Worm (Caenorhabditis elegans) whole organism, L1 larva: ENCODE measurements around the gene F35C5.1.

Source experiments
- C34B4.2 ChIP-seq: sonication (generic microtip); optimal IDR thresholded peaks from 2 replicates; lab custom pipeline; 2017; ENCODE audit warnings: mild to moderate bottlenecking, missing genetic modification characterization, missing compliant biosample characterization
- F16B12.6 ChIP-seq: fragments of 150-350 bp; optimal IDR thresholded peaks from 2 replicates; lab custom pipeline; 2014; ENCODE audit warnings: missing biosample characterization, missing genetic modification characterization
- alr-1 ChIP-seq: fragments of 200-800 bp; sonication (Bioruptor generic); optimal IDR thresholded peaks from 2 replicates; lab custom pipeline; 2018; ENCODE audit warnings: borderline replicate concordance, mild to moderate bottlenecking, missing genetic modification characterization, missing compliant biosample characterization
- aly-2 ChIP-seq: fragments of 150-350 bp; optimal IDR thresholded peaks from 2 replicates; lab custom pipeline; 2014; ENCODE audit warnings: missing biosample characterization, missing genetic modification characterization
- ama-1 ChIP-seq: fragments of 150-350 bp; optimal IDR thresholded peaks from 2 replicates; lab custom pipeline; 2014
- ceh-63 ChIP-seq: fragments of 200-800 bp; sonication (Bioruptor generic); optimal IDR thresholded peaks from 2 replicates; lab custom pipeline; 2018; ENCODE audit warnings: mild to moderate bottlenecking, missing genetic modification characterization, missing compliant biosample characterization
- ceh-88 ChIP-seq: fragments of 200-800 bp; sonication (Bioruptor generic); IDR thresholded peaks from 2 replicates; pipeline ENCODE4 v1.3.6; 2022; ENCODE audit warnings: missing genetic modification characterization, missing compliant biosample characterization
- dpl-1 ChIP-seq, 3 experiments: fragments of 150-350 bp in 2 of 3; sonication (generic microtip) in 1 of 3; optimal IDR thresholded peaks; 2 replicates each; lab custom pipeline; 2014 to 2017; ENCODE audit warnings: missing biosample characterization in 3 of 3, missing genetic modification characterization in 3 of 3, missing genetic modification reagents in 3 of 3
- efl-1 ChIP-seq, 4 experiments: fragments of 150-350 bp; optimal IDR thresholded peaks in 3 of 4; peaks in 1 of 4; 1 replicate in 1 of 4; 2 replicates in 3 of 4; lab custom pipeline; 2014; ENCODE audit warnings: missing biosample characterization in 2 of 4, missing genetic modification characterization in 2 of 4, missing genetic modification reagents in 2 of 4
- efl-3 ChIP-seq: fragments of 200-800 bp; sonication (Bioruptor generic); optimal IDR thresholded peaks from 2 replicates; lab custom pipeline; 2018; ENCODE audit warnings: mild to moderate bottlenecking, missing genetic modification characterization, missing compliant biosample characterization
- egl-27 ChIP-seq, 2 experiments: fragments of 150-350 bp in 1 of 2; sonication (generic microtip); optimal IDR thresholded peaks; 3 replicates each; lab custom pipeline; 2017 to 2018; ENCODE audit warnings: missing biosample characterization in 2 of 2, missing genetic modification characterization in 2 of 2, missing genetic modification reagents in 2 of 2
- elt-2 ChIP-seq: sonication (generic microtip); optimal IDR thresholded peaks from 2 replicates; lab custom pipeline; 2016; ENCODE audit warnings: missing genetic modification characterization, mild to moderate bottlenecking, inconsistent platforms, missing compliant biosample characterization, missing genetic modification reagents
- elt-3 ChIP-seq, 6 experiments: fragments of 150-350 bp in 1 of 6; sonication (generic microtip); optimal IDR thresholded peaks; 2 replicates each; lab custom pipeline; 2017 to 2018; ENCODE audit warnings: missing biosample characterization in 6 of 6, missing genetic modification characterization in 6 of 6, inconsistent platforms in 1 of 6
- fkh-4 ChIP-seq: sonication (generic microtip); optimal IDR thresholded peaks from 2 replicates; lab custom pipeline; 2016; ENCODE audit warnings: missing compliant biosample characterization, missing genetic modification characterization, borderline replicate concordance
- fkh-8 ChIP-seq: sonication (generic microtip); optimal IDR thresholded peaks from 2 replicates; lab custom pipeline; 2016; ENCODE audit warnings: mild to moderate bottlenecking, missing genetic modification characterization, missing compliant biosample characterization
- hlh-17 ChIP-seq: fragments of 200-800 bp; sonication (Bioruptor generic); optimal IDR thresholded peaks from 2 replicates; lab custom pipeline; 2018; ENCODE audit warnings: missing genetic modification characterization, mild to moderate bottlenecking, missing compliant biosample characterization, moderate library complexity, borderline replicate concordance
- hlh-4 ChIP-seq: sonication (generic microtip); optimal IDR thresholded peaks from 2 replicates; lab custom pipeline; 2016; ENCODE audit warnings: mild to moderate bottlenecking, missing genetic modification characterization, missing compliant biosample characterization
- hpl-2 ChIP-seq: fragments of 150-350 bp; optimal IDR thresholded peaks from 2 replicates; lab custom pipeline; 2014; ENCODE audit warnings: missing biosample characterization, missing genetic modification reagents, missing genetic modification characterization
- isw-1 ChIP-seq: fragments of 200-800 bp; sonication (Bioruptor generic); IDR thresholded peaks from 2 replicates; pipeline ENCODE4 v1.3.6; 2022; ENCODE audit warnings: missing genetic modification characterization, missing compliant biosample characterization
- jun-1 ChIP-seq: fragments of 150-350 bp; optimal IDR thresholded peaks from 2 replicates; lab custom pipeline; 2014; ENCODE audit warnings: missing biosample characterization, missing genetic modification reagents, missing genetic modification characterization
- lin-14 ChIP-seq: fragments of 200-800 bp; sonication (Bioruptor generic); optimal IDR thresholded peaks from 2 replicates; lab custom pipeline; 2018; ENCODE audit warnings: mild to moderate bottlenecking, missing genetic modification characterization, moderate library complexity, missing compliant biosample characterization
- lin-15B ChIP-seq: fragments of 150-350 bp; sonication (generic microtip); optimal IDR thresholded peaks from 3 replicates; lab custom pipeline; 2014; ENCODE audit warnings: missing biosample characterization, missing genetic modification characterization
- lin-35 ChIP-seq, 2 experiments: fragments of 150-350 bp; optimal IDR thresholded peaks; 2 replicates each; lab custom pipeline; 2014; ENCODE audit warnings: missing biosample characterization in 2 of 2, missing genetic modification characterization in 2 of 2, missing genetic modification reagents in 2 of 2
- lin-39 ChIP-seq: fragments of 150-350 bp; optimal IDR thresholded peaks from 2 replicates; lab custom pipeline; 2014; ENCODE audit warnings: missing biosample characterization, missing genetic modification reagents, missing genetic modification characterization
- lsy-2 ChIP-seq, 2 experiments: fragments of 150-350 bp; optimal IDR thresholded peaks; 2 replicates each; lab custom pipeline; 2014; ENCODE audit warnings: missing biosample characterization in 2 of 2, missing genetic modification characterization in 2 of 2
- mdl-1 ChIP-seq, 2 experiments: fragments of 150-350 bp; optimal IDR thresholded peaks; 2 replicates each; lab custom pipeline; 2014 to 2017; ENCODE audit warnings: missing biosample characterization in 2 of 2, missing genetic modification characterization in 2 of 2, inconsistent platforms in 1 of 2
- mep-1 ChIP-seq: fragments of 150-350 bp; optimal IDR thresholded peaks from 2 replicates; lab custom pipeline; 2014; ENCODE audit warnings: missing biosample characterization, missing genetic modification characterization
- nhr-19 ChIP-seq: fragments of 200-800 bp; sonication (Bioruptor generic); conservative IDR thresholded peaks from 2 replicates; pipeline ENCODE4 v1.3.6; 2022; ENCODE audit warnings: missing genetic modification characterization, missing compliant biosample characterization
- nhr-47 ChIP-seq: sonication (generic microtip); optimal IDR thresholded peaks from 2 replicates; lab custom pipeline; 2016; ENCODE audit warnings: mild to moderate bottlenecking, missing genetic modification characterization, moderate library complexity, missing compliant biosample characterization
- nhr-71 ChIP-seq: sonication (generic microtip); optimal IDR thresholded peaks from 2 replicates; lab custom pipeline; 2016; ENCODE audit warnings: mild to moderate bottlenecking, missing genetic modification characterization, moderate library complexity, missing compliant biosample characterization
- nhr-85 ChIP-seq: sonication (generic microtip); peaks from one replicate; lab custom pipeline; 2016; ENCODE audit warnings: missing genetic modification characterization, inconsistent platforms, missing compliant biosample characterization
- pag-3 ChIP-seq: sonication (generic microtip); optimal IDR thresholded peaks from 2 replicates; lab custom pipeline; 2017; ENCODE audit warnings: missing genetic modification characterization, mild to moderate bottlenecking, missing compliant biosample characterization, antibody characterized with exemption, borderline replicate concordance; ENCODE audit not compliant: insufficient read depth
- skn-1 ChIP-seq: fragments of 150-350 bp; optimal IDR thresholded peaks from 2 replicates; lab custom pipeline; 2014; ENCODE audit warnings: missing biosample characterization, missing genetic modification characterization
- sox-4 ChIP-seq: sonication (generic microtip); optimal IDR thresholded peaks from 2 replicates; lab custom pipeline; 2016; ENCODE audit warnings: missing genetic modification characterization, missing compliant biosample characterization
- sup-37 ChIP-seq: fragments of 200-800 bp; sonication (Bioruptor generic); optimal IDR thresholded peaks from 2 replicates; lab custom pipeline; 2018; ENCODE audit warnings: mild to moderate bottlenecking, missing genetic modification characterization, missing compliant biosample characterization
- swsn-7 ChIP-seq: sonication (generic microtip); optimal IDR thresholded peaks from 2 replicates; lab custom pipeline; 2016; ENCODE audit warnings: missing genetic modification characterization, missing compliant biosample characterization
- unc-30 ChIP-seq: sonication (generic microtip); optimal IDR thresholded peaks from 2 replicates; lab custom pipeline; 2017; ENCODE audit warnings: missing biosample characterization, missing genetic modification characterization
- vab-15 ChIP-seq: sonication (generic microtip); optimal IDR thresholded peaks from 2 replicates; lab custom pipeline; 2017; ENCODE audit warnings: missing genotype, mild to moderate bottlenecking, missing genetic modification characterization, missing compliant biosample characterization
- xbp-1 ChIP-seq: sonication (generic microtip); optimal IDR thresholded peaks from 2 replicates; lab custom pipeline; 2016; ENCODE audit warnings: missing genetic modification characterization, missing compliant biosample characterization
- ztf-11 ChIP-seq, 2 experiments: sonication (generic microtip); optimal IDR thresholded peaks; 2 replicates each; lab custom pipeline; 2016 to 2017; ENCODE audit warnings: missing genetic modification characterization in 2 of 2, missing biosample characterization in 1 of 2, missing compliant biosample characterization in 1 of 2

The F35C5.1 gene

DNA sequence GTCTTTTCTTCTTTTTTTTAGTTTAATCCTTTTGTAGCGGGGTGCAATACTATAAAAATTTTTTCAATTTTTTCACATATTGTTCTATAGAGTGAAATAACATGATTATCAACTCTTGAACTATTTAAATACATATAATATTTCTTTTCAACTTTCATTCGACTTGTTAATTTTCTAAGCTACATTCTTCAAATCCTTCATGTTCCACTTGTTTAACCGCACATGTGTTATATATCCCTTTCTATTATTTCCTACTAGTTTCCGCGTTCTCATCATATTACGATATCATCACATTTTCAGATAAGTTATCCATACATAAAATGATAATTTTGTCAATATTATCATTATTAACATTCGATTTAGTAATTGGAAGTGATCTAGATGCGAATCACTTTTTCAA lies 24.7 kb upstream of the F35C5.1 start, which contains the start of gene Y46G5A.29:
Y46G5A.29 (plus strand) TSS at position 301 of the 400 bp plus-strand sequence.
- no peak for TF ChIP-seq ceh-88 (GFP tag; lab: Robert Waterston, UW)
- no peak for TF ChIP-seq sox-4 (tag; lab: Kevin White, UChicago)
- no peak for TF ChIP-seq lin-39
- no peak for TF ChIP-seq pag-3 (tag; lab: Kevin White, UChicago)
- TF ChIP-seq hlh-4 (tag; lab: Kevin White, UChicago): no peak
- no peak for TF ChIP-seq lin-14 (GFP tag; lab: Kevin White, UChicago)
- no peak for TF ChIP-seq mdl-1 (tag; optimal IDR thresholded peaks at IDR 0.05; lab: Kevin White, UChicago)
- no peak for TF ChIP-seq efl-1 (optimal IDR thresholded peaks at IDR 0.05; lab: Kevin White, UChicago)
- TF ChIP-seq efl-1 (GFP tag; optimal IDR thresholded peaks at IDR 0.05 in 1 of 2; lab: Kevin White, UChicago): no peak
- TF ChIP-seq dpl-1 (GFP tag; optimal IDR thresholded peaks at IDR 0.05; lab: Kevin White, UChicago): no peak
- TF ChIP-seq isw-1 (GFP tag; lab: Robert Waterston, UW): no peak
- TF ChIP-seq efl-3 (GFP tag; lab: Kevin White, UChicago): no peak
- no peak for TF ChIP-seq sup-37 (GFP tag; lab: Kevin White, UChicago)
- TF ChIP-seq jun-1 (tag; lab: Kevin White, UChicago): no peak
- TF ChIP-seq hlh-17 (GFP tag; lab: Kevin White, UChicago): no peak
- no peak for TF ChIP-seq ceh-63 (GFP tag; lab: Kevin White, UChicago)
- no peak for TF ChIP-seq egl-27 (tag; optimal IDR thresholded peaks at IDR 0.05; lab: Kevin White, UChicago)
- no peak for TF ChIP-seq nhr-19 (GFP tag; lab: Robert Waterston, UW)
- TF ChIP-seq C34B4.2 (tag; lab: Kevin White, UChicago): no peak
- TF ChIP-seq lin-35 (GFP tag; optimal IDR thresholded peaks at IDR 0.05; lab: Kevin White, UChicago): no peak
- TF ChIP-seq, all 84 proteins: peak for 0

DNA sequence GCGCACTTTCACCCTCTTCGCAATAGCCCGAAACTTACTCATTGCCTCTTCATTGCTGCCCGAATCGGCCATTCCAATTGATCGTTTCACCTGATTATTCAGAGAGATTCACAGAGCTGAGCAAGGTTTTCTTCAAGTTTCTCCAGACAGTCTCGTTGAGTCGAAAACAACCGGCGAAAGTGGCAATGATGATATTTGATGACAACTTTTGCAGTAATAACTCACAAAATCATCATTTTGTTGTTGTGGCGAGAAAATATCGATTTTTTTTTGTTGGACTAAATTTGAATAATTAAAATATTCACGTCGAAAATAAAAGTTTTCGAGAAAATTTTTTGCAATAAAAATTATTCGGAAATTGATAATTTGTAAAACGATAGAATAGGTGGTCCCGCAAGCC lies 15.0 kb upstream of the F35C5.1 start, which contains the start of gene snf-5:
snf-5 (minus strand) TSS at position 182 of the 400 bp plus-strand sequence.
- TF ChIP-seq xbp-1 (tag; lab: Kevin White, UChicago) (no peak), hpl-2 (GFP tag; lab: Kevin White, UChicago) (no peak), sup-37 (GFP tag; lab: Kevin White, UChicago) (no peak), mep-1 (tag; lab: Kevin White, UChicago) (no peak), unc-30 (tag; lab: Kevin White, UChicago) (no peak), efl-1 (optimal IDR thresholded peaks at IDR 0.05; lab: Kevin White, UChicago) (no peak), efl-1 (GFP tag; optimal IDR thresholded peaks at IDR 0.05 in 1 of 2; lab: Kevin White, UChicago) (peak in 1 of 2 experiments; percentile 90)

DNA sequence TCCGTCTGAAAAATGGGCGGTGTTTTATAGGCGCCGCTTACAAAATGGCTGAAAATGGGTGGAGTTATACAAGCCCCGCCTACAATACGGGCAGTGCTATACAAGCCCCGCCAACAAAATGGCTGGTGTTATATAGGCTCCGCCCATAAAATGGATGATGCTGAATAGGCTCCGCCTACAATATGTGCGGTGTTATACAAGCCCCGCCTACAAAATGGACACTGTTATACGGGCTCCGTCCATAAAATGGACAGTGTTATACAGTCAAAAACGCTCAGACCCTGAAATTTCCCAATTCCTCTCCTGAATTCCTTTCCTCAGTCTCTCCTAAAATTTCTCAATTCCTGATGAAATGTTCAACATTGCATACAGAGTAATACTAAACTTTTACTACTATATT lies 14.5 kb upstream of the F35C5.1 start:
- no peak for TF ChIP-seq isw-1 (GFP tag; lab: Robert Waterston, UW)
- TF ChIP-seq unc-30 (tag; lab: Kevin White, UChicago): no peak
- TF ChIP-seq lsy-2 (tag; optimal IDR thresholded peaks at IDR 0.05; lab: Kevin White, UChicago): no peak
- no peak for TF ChIP-seq aly-2 (tag; lab: Kevin White, UChicago)

DNA sequence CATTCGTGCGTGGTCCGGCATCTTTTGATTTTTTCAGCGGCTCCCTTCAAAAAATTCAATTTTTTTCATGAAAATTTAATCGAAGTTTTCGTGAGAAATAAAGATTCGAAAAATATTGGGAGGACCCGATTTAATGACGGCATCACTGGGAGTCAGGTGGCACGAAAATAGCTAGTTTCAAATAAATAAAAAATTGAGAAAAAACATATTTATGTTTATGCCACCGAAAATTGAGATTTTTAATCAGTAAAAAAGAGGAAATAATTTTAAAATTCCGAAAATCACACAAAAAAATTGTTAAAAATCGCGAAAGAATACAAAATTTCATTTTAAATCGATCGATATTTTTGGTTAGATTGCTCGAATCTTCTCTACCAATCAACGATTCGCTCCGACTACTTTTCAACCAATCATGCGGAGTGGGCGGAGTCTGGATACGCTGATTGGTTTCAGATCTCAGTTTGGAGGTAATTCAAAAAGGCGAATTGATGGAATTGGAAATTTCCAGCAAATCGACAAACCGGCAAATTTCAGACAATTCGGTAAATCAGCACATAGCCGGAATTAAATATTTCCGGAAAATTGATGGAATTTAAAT lies 2.4 kb upstream of the F35C5.1 start, which contains the start of gene gsy-1:
gsy-1 (minus strand) TSS at position 51 of the 598 bp plus-strand sequence.
- TF ChIP-seq nhr-85 (peak; percentile 32), nhr-71 (tag; lab: Kevin White, UChicago) (no peak), vab-15 (no peak), efl-1 (optimal IDR thresholded peaks at IDR 0.05; lab: Kevin White, UChicago) (no peak), efl-1 (GFP tag; optimal IDR thresholded peaks at IDR 0.05 in 1 of 2; lab: Kevin White, UChicago) (peak in 1 of 2 experiments; percentile 17), pag-3 (tag; lab: Kevin White, UChicago) (no peak)

DNA sequence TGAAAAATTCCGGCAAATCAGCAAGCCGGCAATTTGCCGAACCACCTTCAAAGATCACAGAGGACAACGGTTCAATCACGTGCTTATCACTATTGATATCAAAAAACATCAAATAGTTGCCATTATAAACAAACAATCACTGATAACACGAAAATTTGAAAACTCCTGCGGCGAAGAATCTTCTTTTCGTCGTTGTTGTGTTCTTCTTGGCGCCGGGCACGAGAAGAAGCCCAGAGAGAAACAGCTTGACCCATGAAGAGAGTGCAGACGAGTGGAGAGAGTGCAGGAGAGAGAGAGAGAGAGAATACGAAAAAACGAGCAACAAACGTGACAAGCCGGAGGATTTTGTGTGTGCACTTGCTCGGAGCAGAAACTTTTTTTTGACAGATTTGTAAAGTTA lies 1.9 kb upstream of the F35C5.1 start:
- TF ChIP-seq lsy-2 (tag; optimal IDR thresholded peaks at IDR 0.05; lab: Kevin White, UChicago) (peak; percentile 4 to 26), isw-1 (GFP tag; lab: Robert Waterston, UW) (no peak), skn-1 (tag; lab: Kevin White, UChicago) (no peak), sup-37 (GFP tag; lab: Kevin White, UChicago) (no peak), swsn-7 (tag; lab: Kevin White, UChicago) (peak; percentile 14), vab-15 (no peak), C34B4.2 (tag; lab: Kevin White, UChicago) (no peak), fkh-4 (tag; lab: Kevin White, UChicago) (no peak), ama-1 (lab: Kevin White, UChicago) (peak; percentile 17), lin-15B (tag; lab: Kevin White, UChicago) (no peak), elt-3 (tag; optimal IDR thresholded peaks at IDR 0.05; lab: Kevin White, UChicago) (peak in 1 of 6 experiments; percentile 60), ztf-11 (tag; optimal IDR thresholded peaks at IDR 0.05; lab: Kevin White, UChicago) (no peak), fkh-8 (tag; lab: Kevin White, UChicago) (no peak), F16B12.6 (tag; lab: Kevin White, UChicago) (peak; percentile 3), nhr-47 (no peak), sox-4 (tag; lab: Kevin White, UChicago) (no peak), alr-1 (tag; lab: Kevin White, UChicago) (no peak), elt-2 (tag; lab: Kevin White, UChicago) (peak; percentile 88)
